Worm (Caenorhabditis elegans) whole organism, L4/young adult: ENCODE measurements around the gene glt-4.

Source experiments
- W03F9.2 ChIP-seq: fragments of 150-350 bp; optimal IDR thresholded peaks from 2 replicates; lab custom pipeline; 2014; ENCODE audit warnings: missing biosample characterization, missing genetic modification characterization
- dao-5 ChIP-seq: sonication (generic microtip); optimal IDR thresholded peaks from 2 replicates; lab custom pipeline; 2016; ENCODE audit warnings: missing genotype, missing genetic modification characterization, moderate library complexity, missing compliant biosample characterization
- him-1 ChIP-seq: sonication (generic microtip); optimal IDR thresholded peaks from 2 replicates; lab custom pipeline; 2016; ENCODE audit warnings: missing genotype, missing genetic modification reagents, missing genetic modification characterization, missing compliant biosample characterization

DNA sequence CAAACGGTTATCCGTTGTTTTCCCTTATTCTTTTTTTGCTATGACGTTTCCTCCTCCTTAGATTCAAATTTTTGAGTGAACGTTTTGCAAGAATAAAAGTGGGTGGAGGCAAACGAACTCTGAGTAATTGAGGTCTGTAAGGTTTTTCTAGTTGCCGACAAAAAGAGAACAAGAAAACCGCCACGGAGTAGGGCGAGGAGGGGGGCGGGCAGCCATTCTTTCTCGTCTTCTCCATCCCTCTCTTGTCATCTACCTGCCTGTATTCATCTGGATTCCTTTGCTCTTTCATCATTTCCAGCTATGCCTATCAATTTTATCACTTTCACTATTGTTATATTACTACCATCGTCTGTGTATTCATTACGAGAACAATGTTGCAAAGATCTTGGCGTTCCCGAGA is 18.0 kb upstream of the glt-4 start, which contains the start of gene igdb-3:
- no peak for TF ChIP-seq him-1 (tag; lab: Kevin White, UChicago)
- no peak for TF ChIP-seq W03F9.2 (tag; lab: Kevin White, UChicago)
- no peak for TF ChIP-seq dao-5
